Fruit fly (Drosophila melanogaster) whole organism, embryonic: Measurements from ENCODE around the gene CG11581.

Source experiments
- Atf-2 ChIP-seq: fragments of 200-800 bp; sonication (Bioruptor generic); optimal IDR thresholded peaks from 2 replicates; lab custom pipeline; 2016; ENCODE audit warnings: missing biosample characterization, missing genetic modification characterization
- CG10209 ChIP-seq: fragments of 200-800 bp; sonication (Bioruptor generic); optimal IDR thresholded peaks from 3 replicates; lab custom pipeline; 2017; ENCODE audit warnings: missing biosample characterization, mild to moderate bottlenecking, missing genetic modification characterization, missing genetic modification reagents
- CG10462 ChIP-seq: fragments of 200-800 bp; sonication (Bioruptor generic); optimal IDR thresholded peaks from 2 replicates; lab custom pipeline; 2016; ENCODE audit warnings: missing biosample characterization, missing genetic modification characterization
- CG10543 ChIP-seq: fragments of 200-800 bp; sonication (Bioruptor generic); optimal IDR thresholded peaks from 3 replicates; lab custom pipeline; 2017; ENCODE audit warnings: missing biosample characterization, mild to moderate bottlenecking, missing genetic modification characterization, moderate library complexity
- CG11723 ChIP-seq: fragments of 200-800 bp; sonication (Bioruptor generic); optimal IDR thresholded peaks from 2 replicates; lab custom pipeline; 2017; ENCODE audit warnings: missing biosample characterization, mild to moderate bottlenecking, missing genetic modification characterization
- CG12219 ChIP-seq: fragments of 200-800 bp; sonication (Bioruptor generic); optimal IDR thresholded peaks from 3 replicates; lab custom pipeline; 2018; ENCODE audit warnings: missing biosample characterization, mild to moderate bottlenecking, missing genetic modification characterization
- CG12299 ChIP-seq: fragments of 200-800 bp; sonication (Bioruptor generic); optimal IDR thresholded peaks from 2 replicates; lab custom pipeline; 2018; ENCODE audit warnings: missing biosample characterization, mild to moderate bottlenecking, missing genetic modification characterization
- CG1529 ChIP-seq: fragments of 200-800 bp; sonication (Bioruptor generic); optimal IDR thresholded peaks from 3 replicates; lab custom pipeline; 2018; ENCODE audit warnings: missing biosample characterization, missing genetic modification characterization
- CG1603 ChIP-seq: fragments of 200-800 bp; sonication (Bioruptor generic); optimal IDR thresholded peaks from 2 replicates; lab custom pipeline; 2019; ENCODE audit warnings: missing biosample characterization, mild to moderate bottlenecking, missing genetic modification characterization, moderate library complexity
- CG17568 ChIP-seq: fragments of 200-800 bp; sonication (Bioruptor generic); optimal IDR thresholded peaks from 2 replicates; lab custom pipeline; 2018; ENCODE audit warnings: missing biosample characterization, mild to moderate bottlenecking, missing genetic modification characterization, moderate library complexity
- CG18619 ChIP-seq: fragments of 200-800 bp; sonication (Bioruptor generic); optimal IDR thresholded peaks from 3 replicates; lab custom pipeline; 2017; ENCODE audit warnings: missing biosample characterization, mild to moderate bottlenecking, missing genetic modification characterization
- CG2199 ChIP-seq: fragments of 200-800 bp; sonication (Bioruptor generic); IDR thresholded peaks from 3 replicates; pipeline ENCODE4 v1.3.6; 2022; ENCODE audit warnings: missing biosample characterization, missing genetic modification characterization
- CG31441 ChIP-seq: fragments of 200-800 bp; sonication (Bioruptor generic); IDR thresholded peaks from 2 replicates; pipeline ENCODE4 v1.3.6; 2022; ENCODE audit warnings: missing biosample characterization, missing genetic modification characterization
- CG3163 ChIP-seq: fragments of 200-800 bp; sonication (Bioruptor generic); optimal IDR thresholded peaks from 3 replicates; lab custom pipeline; 2016; ENCODE audit warnings: missing biosample characterization, missing genetic modification characterization
- CG4424 ChIP-seq: fragments of 200-800 bp; sonication (Bioruptor generic); optimal IDR thresholded peaks from 3 replicates; lab custom pipeline; 2016; ENCODE audit warnings: missing biosample characterization, missing genetic modification characterization
- CG4707 ChIP-seq: fragments of 200-800 bp; sonication (Bioruptor generic); optimal IDR thresholded peaks from 2 replicates; lab custom pipeline; 2018; ENCODE audit warnings: missing biosample characterization, mild to moderate bottlenecking, missing genetic modification characterization, moderate library complexity
- CG7372 ChIP-seq: fragments of 200-800 bp; sonication (Bioruptor generic); IDR thresholded peaks from 2 replicates; pipeline ENCODE4 v1.3.6; 2022; ENCODE audit warnings: missing biosample characterization, missing genetic modification characterization
- CG8281 ChIP-seq: fragments of 200-800 bp; sonication (Bioruptor generic); optimal IDR thresholded peaks from 2 replicates; lab custom pipeline; 2018; ENCODE audit warnings: missing biosample characterization, mild to moderate bottlenecking, missing genetic modification characterization, moderate library complexity
- CG9215 ChIP-seq: fragments of 200-800 bp; sonication (Bioruptor generic); IDR thresholded peaks from 2 replicates; pipeline ENCODE4 v1.3.6; 2022; ENCODE audit warnings: missing biosample characterization, missing genetic modification characterization
- D ChIP-seq, 2 experiments: fragments of 200-800 bp in 1 of 2; fragments of >200 bp in 1 of 2; sonication (Bioruptor generic) in 1 of 2; optimal IDR thresholded peaks; 2 replicates in 1 of 2; 3 replicates in 1 of 2; lab custom pipeline; 2017; ENCODE audit warnings: mild to moderate bottlenecking in 1 of 2, missing biosample characterization in 1 of 2, missing genetic modification characterization in 1 of 2, missing genetic modification reagents in 1 of 2
- Dip2 ChIP-seq: fragments of 200-800 bp; sonication (Bioruptor generic); IDR thresholded peaks from 2 replicates; pipeline ENCODE4 v1.3.6; 2022; ENCODE audit warnings: missing biosample characterization, missing genetic modification characterization
- Dp ChIP-seq: fragments of 200-800 bp; sonication (Bioruptor generic); optimal IDR thresholded peaks from 2 replicates; lab custom pipeline; 2018; ENCODE audit warnings: missing biosample characterization, mild to moderate bottlenecking, missing genetic modification characterization, moderate library complexity
- Fer1 ChIP-seq: fragments of 200-800 bp; sonication (Bioruptor generic); optimal IDR thresholded peaks from 2 replicates; lab custom pipeline; 2017; ENCODE audit warnings: missing biosample characterization, mild to moderate bottlenecking, missing genetic modification characterization
- HLHmδ ChIP-seq: fragments of 200-800 bp; sonication (Bioruptor generic); optimal IDR thresholded peaks from 2 replicates; lab custom pipeline; 2018; ENCODE audit warnings: missing biosample characterization, mild to moderate bottlenecking, missing genetic modification characterization, moderate library complexity
- Jarid2 ChIP-seq: fragments of 200-800 bp; sonication (Bioruptor generic); optimal IDR thresholded peaks from 3 replicates; lab custom pipeline; 2017; ENCODE audit warnings: mild to moderate bottlenecking, missing biosample characterization, missing genetic modification reagents, missing genetic modification characterization
- Lpt ChIP-seq: fragments of >200 bp; optimal IDR thresholded peaks from 2 replicates; lab custom pipeline; 2018; ENCODE audit warnings: missing biosample characterization, missing genetic modification characterization
- Mad ChIP-seq: fragments of 200-800 bp; sonication (Bioruptor generic); optimal IDR thresholded peaks from 2 replicates; lab custom pipeline; 2016; ENCODE audit warnings: missing biosample characterization, missing genetic modification characterization
- Nf-YA ChIP-seq: fragments of 200-800 bp; sonication (Bioruptor generic); IDR thresholded peaks from 2 replicates; pipeline ENCODE4 v1.3.6; 2022; ENCODE audit warnings: missing biosample characterization, missing genetic modification characterization
- Vsx1 ChIP-seq: fragments of 200-800 bp; sonication (Bioruptor generic); optimal IDR thresholded peaks from 2 replicates; lab custom pipeline; 2017; ENCODE audit warnings: missing biosample characterization, mild to moderate bottlenecking, missing genetic modification characterization, missing genetic modification reagents
- bcd ChIP-seq: fragments of 200-800 bp; sonication (Bioruptor generic); optimal IDR thresholded peaks from 2 replicates; lab custom pipeline; 2017; ENCODE audit warnings: missing biosample characterization, mild to moderate bottlenecking, missing genetic modification characterization
- disco-r ChIP-seq: fragments of 200-800 bp; sonication (Bioruptor generic); optimal IDR thresholded peaks from 2 replicates; lab custom pipeline; 2016; ENCODE audit warnings: missing biosample characterization, missing genetic modification characterization
- dm ChIP-seq: fragments of 200-800 bp; sonication (Bioruptor generic); optimal IDR thresholded peaks from 3 replicates; lab custom pipeline; 2016; ENCODE audit warnings: missing biosample characterization, missing genetic modification characterization
- dmrt11E ChIP-seq: fragments of 200-800 bp; sonication (Bioruptor generic); optimal IDR thresholded peaks from 3 replicates; lab custom pipeline; 2018; ENCODE audit warnings: missing biosample characterization, mild to moderate bottlenecking, missing genetic modification characterization, moderate library complexity
- dysf ChIP-seq: fragments of 200-800 bp; sonication (Bioruptor generic); IDR thresholded peaks from 3 replicates; pipeline ENCODE4 v1.3.6; 2022; ENCODE audit warnings: missing biosample characterization, missing genetic modification characterization
- fd102C ChIP-seq: fragments of 200-800 bp; sonication (Bioruptor generic); optimal IDR thresholded peaks from 2 replicates; lab custom pipeline; 2018; ENCODE audit warnings: missing biosample characterization, mild to moderate bottlenecking, missing genetic modification characterization, moderate library complexity
- gro ChIP-seq: fragments of 200-800 bp; sonication (Bioruptor generic); optimal IDR thresholded peaks from 2 replicates; lab custom pipeline; 2016; ENCODE audit warnings: missing biosample characterization, missing genetic modification characterization
- hth ChIP-seq: fragments of >200 bp; optimal IDR thresholded peaks from 2 replicates; lab custom pipeline; 2017; ENCODE audit warnings: inconsistent platforms
- inv ChIP-seq: fragments of 200-800 bp; sonication (Bioruptor generic); IDR thresholded peaks from 2 replicates; pipeline ENCODE4 v1.3.6; 2022; ENCODE audit warnings: missing biosample characterization, missing genetic modification characterization; ENCODE audit not compliant: partially characterized antibody
- knrl ChIP-seq: fragments of 200-800 bp; sonication (Bioruptor generic); IDR thresholded peaks from 3 replicates; pipeline ENCODE4 v1.3.6; 2022; ENCODE audit warnings: missing biosample characterization, missing genetic modification characterization; ENCODE audit not compliant: partially characterized antibody
- lov ChIP-seq, 2 experiments: fragments of 200-800 bp in 1 of 2; fragments of >200 bp in 1 of 2; sonication (Bioruptor generic) in 1 of 2; IDR thresholded peaks in 1 of 2; optimal IDR thresholded peaks in 1 of 2; 2 replicates in 1 of 2; 3 replicates in 1 of 2; pipeline versions ENCODE4 v1.3.6 to Lab custom; 2017 to 2022; ENCODE audit warnings: missing biosample characterization in 1 of 2, missing genetic modification characterization in 1 of 2
- mirr ChIP-seq: fragments of 200-800 bp; sonication (Bioruptor generic); optimal IDR thresholded peaks from 3 replicates; lab custom pipeline; 2018; ENCODE audit warnings: missing biosample characterization, mild to moderate bottlenecking, missing genetic modification characterization
- peb ChIP-seq: fragments of 200-800 bp; sonication (Bioruptor generic); IDR thresholded peaks from 2 replicates; pipeline ENCODE4 v1.3.6; 2022; ENCODE audit warnings: missing biosample characterization, missing genetic modification characterization
- phol ChIP-seq: fragments of 200-800 bp; sonication (Bioruptor generic); optimal IDR thresholded peaks from 3 replicates; lab custom pipeline; 2018; ENCODE audit warnings: missing biosample characterization, mild to moderate bottlenecking, missing genetic modification characterization, moderate library complexity
- ranshi ChIP-seq: fragments of 200-800 bp; sonication (Bioruptor generic); IDR thresholded peaks from 2 replicates; pipeline ENCODE4 v1.3.6; 2022; ENCODE audit warnings: missing biosample characterization, missing genetic modification characterization
- schlank ChIP-seq: fragments of 200-800 bp; sonication (Bioruptor generic); optimal IDR thresholded peaks from 2 replicates; lab custom pipeline; 2018; ENCODE audit warnings: missing biosample characterization, mild to moderate bottlenecking, missing genetic modification characterization
- so ChIP-seq: fragments of 200-800 bp; sonication (Bioruptor generic); IDR thresholded peaks from 3 replicates; pipeline ENCODE4 v1.3.6; 2022; ENCODE audit warnings: missing biosample characterization, missing genetic modification characterization
- stwl ChIP-seq: fragments of 200-800 bp; sonication (Bioruptor generic); optimal IDR thresholded peaks from 3 replicates; lab custom pipeline; 2018; ENCODE audit warnings: missing biosample characterization, mild to moderate bottlenecking, missing genetic modification characterization, moderate library complexity
- unc-4 ChIP-seq: fragments of 200-800 bp; sonication (Bioruptor generic); IDR thresholded peaks from 2 replicates; pipeline ENCODE4 v1.3.6; 2022; ENCODE audit warnings: missing biosample characterization, missing genetic modification characterization; ENCODE audit not compliant: partially characterized antibody
- unpg ChIP-seq: fragments of 200-800 bp; sonication (Bioruptor generic); optimal IDR thresholded peaks from 3 replicates; lab custom pipeline; 2018; ENCODE audit warnings: missing biosample characterization, mild to moderate bottlenecking, missing genetic modification characterization, moderate library complexity

The CG11581 gene

dm6 chrX:14218045-14218483, 41.3 kb downstream of the CG11581 start (continued):
- no peak for TF ChIP-seq lov (optimal IDR thresholded peaks at IDR 0.05; lab: Kevin White, UChicago)
- 0 out of 3 replicates have a peak, but pooled peaks have one; percentile 59 for TF ChIP-seq lov (GFP tag; IDR thresholded peaks at IDR 0.05; lab: Robert Waterston, UW)
- no peak for TF ChIP-seq CG3163 (GFP tag; lab: Kevin White, UChicago)
- TF ChIP-seq CG12299 (tag; lab: Kevin White, UChicago) = peak; percentile 75
- peak; percentile 6 for TF ChIP-seq stwl (tag; lab: Kevin White, UChicago)
- no peak for TF ChIP-seq gro (GFP tag; lab: Kevin White, UChicago)
- no peak for TF ChIP-seq dm (GFP tag; lab: Kevin White, UChicago)
- TF ChIP-seq Nf-YA (GFP tag; lab: Robert Waterston, UW) = peak; percentile 75
- TF ChIP-seq disco-r (GFP tag; lab: Kevin White, UChicago) = peak; percentile 39
- peak; percentile 69 for TF ChIP-seq CG12219 (GFP tag; lab: Kevin White, UChicago)
- peak; percentile 93 for TF ChIP-seq dysf (GFP tag; lab: Robert Waterston, UW)
- no peak for TF ChIP-seq knrl
- TF ChIP-seq CG9215 (GFP tag; lab: Robert Waterston, UW) = peak; percentile 81
- no peak for TF ChIP-seq Lpt (GFP tag; lab: Kevin White, UChicago)
- TF ChIP-seq CG4424 (GFP tag; lab: Kevin White, UChicago) = peak; percentile 91
- TF ChIP-seq fd102C (GFP tag; lab: Kevin White, UChicago) = peak; percentile 23
- TF ChIP-seq Jarid2 (GFP tag; lab: Kevin White, UChicago) = peak; percentile 51
- no peak for TF ChIP-seq inv (GFP tag; lab: Robert Waterston, UW)
- peak; percentile 83 for TF ChIP-seq CG18619
- peak; percentile 28 for TF ChIP-seq Mad
- TF ChIP-seq Vsx1 (GFP tag; lab: Kevin White, UChicago) = peak; percentile 58
- peak; percentile 87 for TF ChIP-seq bcd (GFP tag; lab: Kevin White, UChicago)
- TF ChIP-seq CG10209 (GFP tag; lab: Kevin White, UChicago) = peak; percentile 87
- peak; percentile 50; the same call in 1 of the 3 replicates for TF ChIP-seq CG2199 (GFP tag; lab: Robert Waterston, UW)
- TF ChIP-seq peb = peak; percentile 66
- peak; percentile 28 for TF ChIP-seq CG1603 (tag; lab: Kevin White, UChicago)
- TF ChIP-seq Atf-2 (GFP tag; lab: Kevin White, UChicago) = peak; percentile 52
- peak; percentile 64 for TF ChIP-seq CG1529 (GFP tag; lab: Kevin White, UChicago)
- TF ChIP-seq CG8281 = peak; percentile 55
- peak; percentile 73 for TF ChIP-seq CG7372 (GFP tag; lab: Robert Waterston, UW)
- TF ChIP-seq Dp (GFP tag; lab: Kevin White, UChicago) = no peak
- peak; percentile 66 for TF ChIP-seq schlank (tag; lab: Kevin White, UChicago)
- TF ChIP-seq hth = no peak
- no peak for TF ChIP-seq CG10543 (GFP tag; lab: Kevin White, UChicago)
- TF ChIP-seq ranshi (GFP tag; lab: Robert Waterston, UW) = peak; percentile 91
- no peak for TF ChIP-seq Dip2
- TF ChIP-seq Fer1 (GFP tag; lab: Kevin White, UChicago) = peak; percentile 87
- TF ChIP-seq unc-4 (GFP tag; lab: Robert Waterston, UW) = no peak
- peak; percentile 44 for TF ChIP-seq CG4707 (GFP tag; lab: Kevin White, UChicago)
- peak; percentile 96 for TF ChIP-seq CG31441 (GFP tag; lab: Robert Waterston, UW)
- TF ChIP-seq HLHmδ (GFP tag; lab: Kevin White, UChicago) = no peak
- TF ChIP-seq unpg (GFP tag; lab: Kevin White, UChicago) = peak; percentile 94
- TF ChIP-seq dmrt11E (tag; lab: Kevin White, UChicago) = peak; percentile 87
- peak; percentile 80 for TF ChIP-seq CG10462 (GFP tag; lab: Kevin White, UChicago)
- TF ChIP-seq CG11723 = peak; percentile 76
- TF ChIP-seq so = peak; percentile 90
- peak; percentile 69 for TF ChIP-seq CG17568 (GFP tag; lab: Kevin White, UChicago)
- TF ChIP-seq D (optimal IDR thresholded peaks at IDR 0.05; lab: Kevin White, UChicago) = no peak
- TF ChIP-seq D (GFP tag; optimal IDR thresholded peaks at IDR 0.05; lab: Kevin White, UChicago) = peak; percentile 78
- no peak for TF ChIP-seq mirr (GFP tag; lab: Kevin White, UChicago)
- TF ChIP-seq phol (tag; lab: Kevin White, UChicago) = peak; percentile 91
